Fruit fly (Drosophila melanogaster) whole organism, embryonic: ENCODE results near the gene IntS10.
A peak's percentile ranks its signal among the peaks of the same experiment; 100 is the strongest.

Experiments used
- Antp ChIP-seq: fragments of 200-800 bp; sonication (Bioruptor generic); optimal IDR thresholded peaks from 3 replicates; lab custom pipeline; 2016; ENCODE audit warnings: missing biosample characterization, missing genetic modification characterization
- CG10462 ChIP-seq: fragments of 200-800 bp; sonication (Bioruptor generic); optimal IDR thresholded peaks from 2 replicates; lab custom pipeline; 2016; ENCODE audit warnings: missing biosample characterization, missing genetic modification characterization
- CG10959 ChIP-seq: fragments of 200-800 bp; sonication (Bioruptor generic); IDR thresholded peaks from 2 replicates; pipeline ENCODE4 v1.3.6; 2022; ENCODE audit warnings: missing biosample characterization, missing genetic modification characterization
- CG11695 ChIP-seq: fragments of 200-800 bp; sonication (Bioruptor generic); IDR thresholded peaks from 3 replicates; pipeline ENCODE4 v1.3.6; 2022; ENCODE audit warnings: missing biosample characterization, missing genetic modification characterization
- CG12236 ChIP-seq: fragments of 200-800 bp; sonication (Bioruptor generic); optimal IDR thresholded peaks from 2 replicates; lab custom pipeline; 2016; ENCODE audit warnings: missing biosample characterization, missing genetic modification characterization
- CG12744 ChIP-seq: fragments of 200-800 bp; sonication (Bioruptor generic); optimal IDR thresholded peaks from 2 replicates; lab custom pipeline; 2016; ENCODE audit warnings: missing biosample characterization, missing genetic modification characterization
- CG14710 ChIP-seq: fragments of 200-800 bp; sonication (Bioruptor generic); optimal IDR thresholded peaks from 3 replicates; lab custom pipeline; 2019; ENCODE audit warnings: missing biosample characterization, mild to moderate bottlenecking, missing genetic modification characterization, moderate library complexity
- CG1529 ChIP-seq: fragments of 200-800 bp; sonication (Bioruptor generic); optimal IDR thresholded peaks from 3 replicates; lab custom pipeline; 2018; ENCODE audit warnings: missing biosample characterization, missing genetic modification characterization
- CG1832 ChIP-seq: fragments of 200-800 bp; sonication (Bioruptor generic); optimal IDR thresholded peaks from 2 replicates; lab custom pipeline; 2017; ENCODE audit warnings: missing biosample characterization, mild to moderate bottlenecking, missing genetic modification characterization, inconsistent platforms
- CG3407 ChIP-seq: fragments of 200-800 bp; sonication (Bioruptor generic); optimal IDR thresholded peaks from 2 replicates; lab custom pipeline; 2018; ENCODE audit warnings: missing biosample characterization, mild to moderate bottlenecking, missing genetic modification characterization
- CG6175 ChIP-seq: fragments of 200-800 bp; sonication (Bioruptor generic); IDR thresholded peaks from 3 replicates; pipeline ENCODE4 v1.3.6; 2022; ENCODE audit warnings: missing biosample characterization, missing genetic modification characterization
- CG6254 ChIP-seq: fragments of 200-800 bp; sonication (Bioruptor generic); optimal IDR thresholded peaks from 3 replicates; lab custom pipeline; 2017; ENCODE audit warnings: mild to moderate bottlenecking, missing biosample characterization, missing genetic modification reagents, missing genetic modification characterization
- CG6854 ChIP-seq: fragments of 200-800 bp; sonication (Bioruptor generic); optimal IDR thresholded peaks from 3 replicates; lab custom pipeline; 2017; ENCODE audit warnings: missing biosample characterization, mild to moderate bottlenecking, missing genetic modification characterization
- CHES-1-like ChIP-seq: fragments of 200-800 bp; sonication (Bioruptor generic); optimal IDR thresholded peaks from 2 replicates; lab custom pipeline; 2016; ENCODE audit warnings: missing biosample characterization, missing genetic modification characterization
- Dbx ChIP-seq: fragments of 200-800 bp; sonication (Bioruptor generic); IDR thresholded peaks from 3 replicates; pipeline ENCODE4 v1.3.6; 2022; ENCODE audit warnings: missing biosample characterization, missing genetic modification characterization
- Dip2 ChIP-seq: fragments of 200-800 bp; sonication (Bioruptor generic); IDR thresholded peaks from 2 replicates; pipeline ENCODE4 v1.3.6; 2022; ENCODE audit warnings: missing biosample characterization, missing genetic modification characterization
- Dll ChIP-seq: fragments of 200-800 bp; sonication (Bioruptor generic); IDR thresholded peaks from 4 replicates; pipeline ENCODE4 v1.3.6; 2022; ENCODE audit warnings: missing biosample characterization, missing genetic modification characterization; ENCODE audit not compliant: partially characterized antibody
- Eip74EF ChIP-seq, 2 experiments: fragments of 200-800 bp in 1 of 2; fragments of >200 bp in 1 of 2; sonication (Bioruptor generic) in 1 of 2; optimal IDR thresholded peaks; 2 replicates each; lab custom pipeline; 2017 to 2019; ENCODE audit warnings: missing biosample characterization in 2 of 2, missing genetic modification characterization in 2 of 2, mild to moderate bottlenecking in 1 of 2, moderate library complexity in 1 of 2
- Gug ChIP-seq: fragments of 200-800 bp; sonication (Bioruptor generic); IDR thresholded peaks from 4 replicates; pipeline ENCODE4 v1.3.6; 2022; ENCODE audit warnings: missing biosample characterization, missing genetic modification characterization
- H2.0 ChIP-seq: fragments of 200-800 bp; sonication (Bioruptor generic); IDR thresholded peaks from 2 replicates; pipeline ENCODE4 v1.3.6; 2022; ENCODE audit warnings: missing biosample characterization, missing genetic modification characterization
- HLH3B ChIP-seq: fragments of 200-800 bp; sonication (Bioruptor generic); IDR thresholded peaks from 2 replicates; pipeline ENCODE4 v1.3.6; 2022; ENCODE audit warnings: missing biosample characterization, missing genetic modification characterization
- Hand ChIP-seq: fragments of 200-800 bp; sonication (Bioruptor generic); optimal IDR thresholded peaks from 2 replicates; lab custom pipeline; 2017; ENCODE audit warnings: mild to moderate bottlenecking, missing biosample characterization, missing genetic modification reagents, missing genetic modification characterization
- HmgD ChIP-seq: fragments of 200-800 bp; sonication (Bioruptor generic); optimal IDR thresholded peaks from 3 replicates; lab custom pipeline; 2016; ENCODE audit warnings: missing biosample characterization, missing genetic modification characterization
- Hr3 ChIP-seq: fragments of 200-800 bp; sonication (Bioruptor generic); optimal IDR thresholded peaks from 3 replicates; lab custom pipeline; 2016; ENCODE audit warnings: missing biosample characterization, missing genetic modification characterization
- Hr78 ChIP-seq, 2 experiments: fragments of 200-800 bp in 1 of 2; fragments of >200 bp in 1 of 2; sonication (Bioruptor generic) in 1 of 2; optimal IDR thresholded peaks; 2 replicates each; lab custom pipeline; 2017 to 2019; ENCODE audit warnings: missing biosample characterization in 2 of 2, missing genetic modification characterization in 2 of 2, mild to moderate bottlenecking in 1 of 2, moderate library complexity in 1 of 2
- NK7.1 ChIP-seq: fragments of 200-800 bp; sonication (Bioruptor generic); optimal IDR thresholded peaks from 3 replicates; lab custom pipeline; 2016; ENCODE audit warnings: missing biosample characterization, missing genetic modification characterization
- Nf-YA ChIP-seq: fragments of 200-800 bp; sonication (Bioruptor generic); IDR thresholded peaks from 2 replicates; pipeline ENCODE4 v1.3.6; 2022; ENCODE audit warnings: missing biosample characterization, missing genetic modification characterization
- Sin3A ChIP-seq: fragments of >200 bp; optimal IDR thresholded peaks from 2 replicates; lab custom pipeline; 2018
- Trl ChIP-seq, 3 experiments: fragments of >200 bp in 2 of 3; fragments of 200-800 bp in 1 of 3; sonication (Bioruptor generic) in 1 of 3; optimal IDR thresholded peaks; 2 replicates in 1 of 3; 3 replicates in 2 of 3; lab custom pipeline; 2016 to 2017; ENCODE audit warnings: missing biosample characterization in 1 of 3, missing genetic modification characterization in 1 of 3
- Xbp1 ChIP-seq: fragments of 200-800 bp; sonication (Bioruptor generic); optimal IDR thresholded peaks from 3 replicates; lab custom pipeline; 2016; ENCODE audit warnings: missing biosample characterization, mild to moderate bottlenecking, missing genetic modification characterization
- ash1 ChIP-seq: fragments of 200-800 bp; sonication (Bioruptor generic); optimal IDR thresholded peaks from 2 replicates; lab custom pipeline; 2018; ENCODE audit warnings: missing biosample characterization, mild to moderate bottlenecking, missing genetic modification characterization
- corto ChIP-seq: fragments of 200-800 bp; sonication (Bioruptor generic); optimal IDR thresholded peaks from 2 replicates; lab custom pipeline; 2016; ENCODE audit warnings: missing biosample characterization, mild to moderate bottlenecking, missing genetic modification characterization, moderate library complexity
- grn ChIP-seq: fragments of 200-800 bp; sonication (Bioruptor generic); optimal IDR thresholded peaks from 3 replicates; lab custom pipeline; 2017; ENCODE audit warnings: missing biosample characterization, missing genetic modification characterization
- jing ChIP-seq: fragments of 200-800 bp; sonication (Bioruptor generic); optimal IDR thresholded peaks from 2 replicates; lab custom pipeline; 2018; ENCODE audit warnings: missing biosample characterization, mild to moderate bottlenecking, missing genetic modification characterization
- kah ChIP-seq: fragments of 200-800 bp; sonication (Bioruptor generic); optimal IDR thresholded peaks from 2 replicates; lab custom pipeline; 2018; ENCODE audit warnings: missing biosample characterization, mild to moderate bottlenecking, missing genetic modification characterization
- klu ChIP-seq: fragments of 200-800 bp; sonication (Bioruptor generic); IDR thresholded peaks from 2 replicates; pipeline ENCODE4 v1.3.6; 2022; ENCODE audit warnings: missing biosample characterization, missing genetic modification characterization
- mirr ChIP-seq: fragments of 200-800 bp; sonication (Bioruptor generic); optimal IDR thresholded peaks from 3 replicates; lab custom pipeline; 2018; ENCODE audit warnings: missing biosample characterization, mild to moderate bottlenecking, missing genetic modification characterization
- pros ChIP-seq: fragments of 200-800 bp; sonication (Bioruptor generic); optimal IDR thresholded peaks from 3 replicates; lab custom pipeline; 2019; ENCODE audit warnings: missing biosample characterization, mild to moderate bottlenecking, missing genetic modification characterization, moderate library complexity
- run ChIP-seq: fragments of 200-800 bp; sonication (Bioruptor generic); optimal IDR thresholded peaks from 3 replicates; lab custom pipeline; 2018; ENCODE audit warnings: missing biosample characterization, mild to moderate bottlenecking, missing genetic modification characterization
- sd ChIP-seq: fragments of 200-800 bp; sonication (Bioruptor generic); optimal IDR thresholded peaks from 3 replicates; lab custom pipeline; 2018; ENCODE audit warnings: missing biosample characterization, mild to moderate bottlenecking, missing genetic modification characterization, moderate library complexity
- slbo ChIP-seq: fragments of 200-800 bp; sonication (Bioruptor generic); IDR thresholded peaks from 2 replicates; pipeline ENCODE4 v1.3.6; 2022; ENCODE audit warnings: missing biosample characterization, missing genetic modification characterization
- sna ChIP-seq: fragments of 200-800 bp; sonication (Bioruptor generic); IDR thresholded peaks from 2 replicates; pipeline ENCODE4 v1.3.6; 2022; ENCODE audit warnings: missing biosample characterization, missing genetic modification characterization; ENCODE audit not compliant: partially characterized antibody
- ssp ChIP-seq: fragments of 200-800 bp; sonication (Bioruptor generic); IDR thresholded peaks from 2 replicates; pipeline ENCODE4 v1.3.6; 2022; ENCODE audit warnings: missing biosample characterization, missing genetic modification characterization
- tin ChIP-seq: fragments of 200-800 bp; sonication (Bioruptor generic); optimal IDR thresholded peaks from 3 replicates; lab custom pipeline; 2016; ENCODE audit warnings: missing biosample characterization, missing genetic modification characterization
- tio ChIP-seq: fragments of 200-800 bp; sonication (Bioruptor generic); optimal IDR thresholded peaks from 2 replicates; lab custom pipeline; 2017; ENCODE audit warnings: missing biosample characterization, missing genetic modification characterization, inconsistent platforms
- trem ChIP-seq: fragments of 200-800 bp; optimal IDR thresholded peaks from 3 replicates; lab custom pipeline; 2019; ENCODE audit warnings: missing biosample characterization, mild to moderate bottlenecking, missing genetic modification characterization, moderate library complexity
- vvl ChIP-seq: fragments of 200-800 bp; sonication (Bioruptor generic); IDR thresholded peaks from 2 replicates; pipeline ENCODE4 v1.3.6; 2022; ENCODE audit warnings: missing biosample characterization, missing genetic modification characterization
- wor ChIP-seq: fragments of 200-800 bp; sonication (Bioruptor generic); IDR thresholded peaks from 2 replicates; pipeline ENCODE4 v1.3.6; 2022; ENCODE audit warnings: missing biosample characterization, missing genetic modification characterization
- zfh1 ChIP-seq: fragments of 200-800 bp; sonication (Bioruptor generic); IDR thresholded peaks from 3 replicates; pipeline ENCODE4 v1.3.6; 2022; ENCODE audit warnings: missing biosample characterization, missing genetic modification characterization

Gene IntS10

dm6 chr3L:3814010-3814833 is 7.7 kb downstream of the IntS10 start, which contains the start of gene Scsalpha1 (continued):
- TF ChIP-seq CG1832 (GFP tag; lab: Kevin White, UChicago): no peak
- peak in 1 of 2 experiments; percentile 83 for TF ChIP-seq Hr78 (GFP tag; optimal IDR thresholded peaks at IDR 0.05; lab: Kevin White, UChicago)
- no peak for TF ChIP-seq CG6854 (GFP tag; lab: Kevin White, UChicago)
- TF ChIP-seq CG14710 (tag; lab: Kevin White, UChicago): peak; percentile 47
- TF ChIP-seq CG1529 (GFP tag; lab: Kevin White, UChicago): no peak
- TF ChIP-seq kah (GFP tag; lab: Kevin White, UChicago): no peak
- no peak for TF ChIP-seq CG3407
- no peak for TF ChIP-seq tio (GFP tag; lab: Kevin White, UChicago)
- peak; percentile 74; the same call in 2 of the 3 replicates for TF ChIP-seq Dbx (GFP tag; lab: Robert Waterston, UW)
- TF ChIP-seq tin (GFP tag; lab: Kevin White, UChicago): no peak
- TF ChIP-seq CG10462 (GFP tag; lab: Kevin White, UChicago): peak; percentile 7
- peak; percentile 73 for TF ChIP-seq slbo (GFP tag; lab: Robert Waterston, UW)
- TF ChIP-seq grn (GFP tag; lab: Kevin White, UChicago): no peak
- TF ChIP-seq H2.0 (GFP tag; lab: Robert Waterston, UW): peak; percentile 42; the same call in 1 of the 2 replicates
- TF ChIP-seq Gug: peak; percentile 24; the same call in 1 of the 4 replicates
- TF ChIP-seq CG12744 (GFP tag; lab: Kevin White, UChicago): no peak
- peak; percentile 43 for TF ChIP-seq Xbp1 (GFP tag; lab: Kevin White, UChicago)
- no peak for TF ChIP-seq klu (GFP tag; lab: Robert Waterston, UW)
- TF ChIP-seq CG6254 (GFP tag; lab: Kevin White, UChicago): peak; percentile 29
- TF ChIP-seq zfh1 (GFP tag; lab: Robert Waterston, UW): peak; percentile 68; the same call in 2 of the 3 replicates
- TF ChIP-seq Dip2 (GFP tag; lab: Robert Waterston, UW): no peak
- TF ChIP-seq wor (GFP tag; lab: Robert Waterston, UW): no peak
- peak; percentile 38 for TF ChIP-seq HmgD (GFP tag; lab: Kevin White, UChicago)
- TF ChIP-seq CHES-1-like (GFP tag; lab: Kevin White, UChicago): no peak
- TF ChIP-seq mirr: peak; percentile 13
- no peak for TF ChIP-seq CG10959 (GFP tag; lab: Robert Waterston, UW)
- peak; percentile 12 for TF ChIP-seq Hand (GFP tag; lab: Kevin White, UChicago)
- TF ChIP-seq CG12236 (GFP tag; lab: Kevin White, UChicago): no peak
- no peak for TF ChIP-seq NK7.1 (GFP tag; lab: Kevin White, UChicago)
- TF ChIP-seq sd: peak; percentile 26
- TF ChIP-seq vvl: peak; percentile 90
- TF ChIP-seq ssp (GFP tag; lab: Robert Waterston, UW): peak; percentile 59
- no peak for TF ChIP-seq CG6175 (GFP tag; lab: Robert Waterston, UW)
- TF ChIP-seq sna (GFP tag; lab: Robert Waterston, UW): peak; percentile 98
- no peak for TF ChIP-seq Antp
- no peak for TF ChIP-seq Eip74EF (GFP tag; optimal IDR thresholded peaks at IDR 0.05; lab: Kevin White, UChicago)
- peak; percentile 63 for TF ChIP-seq CG11695 (GFP tag; lab: Robert Waterston, UW)
- TF ChIP-seq corto (GFP tag; lab: Kevin White, UChicago): no peak
- peak; percentile 54; the same call in 1 of the 2 replicates for TF ChIP-seq HLH3B
- TF ChIP-seq Trl (optimal IDR thresholded peaks at IDR 0.05; lab: Kevin White, UChicago): no peak
- TF ChIP-seq Trl (GFP tag; optimal IDR thresholded peaks at IDR 0.05; lab: Kevin White, UChicago): no peak
- TF ChIP-seq Nf-YA (GFP tag; lab: Robert Waterston, UW): 0 out of 2 replicates have a peak, but pooled peaks have one; percentile 42
- peak; percentile 97 for TF ChIP-seq Dll
- TF ChIP-seq Hr3 (GFP tag; lab: Kevin White, UChicago): no peak
- no peak for TF ChIP-seq jing (GFP tag; lab: Kevin White, UChicago)
- no peak for TF ChIP-seq ash1 (GFP tag; lab: Kevin White, UChicago)
- TF ChIP-seq pros (GFP tag; lab: Kevin White, UChicago): no peak
- TF ChIP-seq trem (tag; lab: Kevin White, UChicago): peak; percentile 77
- no peak for TF ChIP-seq run (tag; lab: Kevin White, UChicago)
- peak; percentile 71 for TF ChIP-seq Sin3A (lab: Kevin White, UChicago)
